Fruit fly (Drosophila melanogaster): ENCODE results near the gene Drak.

Gene Drak

dm6 chrX:11528026-11528702 is 35.2 kb downstream of the Drak start:
- no peak for TF ChIP-seq mld (GFP tag; IDR thresholded peaks at IDR 0.05; ENCODE audit: partially characterized antibody)
- no peak for TF ChIP-seq CG16779 (GFP tag; IDR thresholded peaks at IDR 0.05)
- no peak; the same call in 1 of the 2 replicates for TF ChIP-seq Gsc (GFP tag; IDR thresholded peaks at IDR 0.05)
- TF ChIP-seq esg (GFP tag; conservative IDR thresholded peaks at IDR 0.05), result peak; percentile 56
- peak; percentile 86 for TF ChIP-seq az2 (GFP tag; optimal IDR thresholded peaks at IDR 0.05)
- TF ChIP-seq CG11398 (GFP tag; optimal IDR thresholded peaks at IDR 0.05), result no peak
- no peak for TF ChIP-seq CG7786 (GFP tag; optimal IDR thresholded peaks at IDR 0.05)
- TF ChIP-seq CG17186 (GFP tag; optimal IDR thresholded peaks at IDR 0.05), result peak; percentile 35
- peak; percentile 12 for TF ChIP-seq CG15073 (GFP tag; optimal IDR thresholded peaks at IDR 0.05)
- TF ChIP-seq dati (GFP tag; IDR thresholded peaks at IDR 0.05), result no peak
- TF ChIP-seq trem (tag; optimal IDR thresholded peaks at IDR 0.05), result peak; percentile 87
- TF ChIP-seq repo (GFP tag; optimal IDR thresholded peaks at IDR 0.05), result no peak
- peak; percentile 31 for TF ChIP-seq CG2116 (GFP tag; optimal IDR thresholded peaks at IDR 0.05)
- TF ChIP-seq Stat92E (GFP tag; optimal IDR thresholded peaks at IDR 0.05), result peak in 1 of 3 experiments; percentile 30
- peak; percentile 54 for TF ChIP-seq CrebB (tag; optimal IDR thresholded peaks at IDR 0.05)
- TF ChIP-seq org-1 (GFP tag; optimal IDR thresholded peaks at IDR 0.05), result peak; percentile 38
- TF ChIP-seq CG4404 (GFP tag; IDR thresholded peaks at IDR 0.05), result peak; percentile 62
- no peak for TF ChIP-seq cas (GFP tag; IDR thresholded peaks at IDR 0.05)
- peak; percentile 82 for TF ChIP-seq grau (tag; optimal IDR thresholded peaks at IDR 0.05)
- TF ChIP-seq bcd (GFP tag; optimal IDR thresholded peaks at IDR 0.05), result peak; percentile 69
- no peak for TF ChIP-seq emc (GFP tag; optimal IDR thresholded peaks at IDR 0.05)
- TF ChIP-seq CG33213 (GFP tag; optimal IDR thresholded peaks at IDR 0.05), result peak; percentile 35
- TF ChIP-seq CG17912 (GFP tag; optimal IDR thresholded peaks at IDR 0.05), result no peak
- no peak for TF ChIP-seq sima (GFP tag; optimal IDR thresholded peaks at IDR 0.05)
- TF ChIP-seq zen (tag; optimal IDR thresholded peaks at IDR 0.05), result peak; percentile 72
- TF ChIP-seq CG10979 (tag; optimal IDR thresholded peaks at IDR 0.05), result peak; percentile 93
- TF ChIP-seq Xrp1 (GFP tag; IDR thresholded peaks at IDR 0.05), result peak; percentile 93
- TF ChIP-seq CG32767 (GFP tag; IDR thresholded peaks at IDR 0.05), result peak; percentile 75
- TF ChIP-seq CG11247 (GFP tag; IDR thresholded peaks at IDR 0.05), result peak; percentile 59; the same call in 1 of the 2 replicates
- no peak for TF ChIP-seq HLH54F (GFP tag; optimal IDR thresholded peaks at IDR 0.05)
- TF ChIP-seq lbe (GFP tag; optimal IDR thresholded peaks at IDR 0.05), result no peak
- TF ChIP-seq pita (GFP tag; optimal IDR thresholded peaks at IDR 0.05), result no peak
- peak; percentile 33; the same call in 1 of the 2 replicates for TF ChIP-seq slbo (GFP tag; IDR thresholded peaks at IDR 0.05)
- peak; percentile 51 for TF ChIP-seq CG17802 (tag; optimal IDR thresholded peaks at IDR 0.05)
- peak; percentile 60 for TF ChIP-seq CG14667 (GFP tag; IDR thresholded peaks at IDR 0.05)
- peak; percentile 8 for TF ChIP-seq CG2120 (GFP tag; optimal IDR thresholded peaks at IDR 0.05)
- no peak for TF ChIP-seq prd (optimal IDR thresholded peaks at IDR 0.05)
- TF ChIP-seq prd (GFP tag; IDR thresholded peaks at IDR 0.05), result peak; percentile 86
- peak; percentile 6 for TF ChIP-seq slou (GFP tag; optimal IDR thresholded peaks at IDR 0.05)
- 0 out of 2 replicates have a peak, but pooled peaks have one; percentile 12 for TF ChIP-seq CG10321 (GFP tag; IDR thresholded peaks at IDR 0.05)
- no peak for TF ChIP-seq pho (GFP tag; optimal IDR thresholded peaks at IDR 0.05)
- TF ChIP-seq Abd-B (GFP tag; optimal IDR thresholded peaks at IDR 0.05), result peak; percentile 82
- TF ChIP-seq nmo (GFP tag; optimal IDR thresholded peaks at IDR 0.05), result peak; percentile 90
- peak; percentile 64 for TF ChIP-seq lilli (GFP tag; optimal IDR thresholded peaks at IDR 0.05)
- TF ChIP-seq knrl (GFP tag; IDR thresholded peaks at IDR 0.05; ENCODE audit: partially characterized antibody), result no peak
- peak; percentile 21 for TF ChIP-seq jumu (GFP tag; optimal IDR thresholded peaks at IDR 0.05)
- TF ChIP-seq CG5245 (GFP tag; optimal IDR thresholded peaks at IDR 0.05), result peak; percentile 59
- TF ChIP-seq CG6683 (GFP tag; optimal IDR thresholded peaks at IDR 0.05), result peak; percentile 23
- TF ChIP-seq Meics (GFP tag; optimal IDR thresholded peaks at IDR 0.05), result peak; percentile 21
- no peak for TF ChIP-seq CG13287 (GFP tag; IDR thresholded peaks at IDR 0.05; ENCODE audit: partially characterized antibody)

Data from whole organism, embryonic.